Worm (Caenorhabditis elegans): Measurements from ENCODE around the gene Y43H11AL.1.

Y43H11AL.1 gene

ce11 chrII:247736-248135 lies 15.2 kb upstream of the Y43H11AL.1 start:
- TF ChIP-seq hnd-1 (tag; optimal IDR thresholded peaks at IDR 0.05), result no peak

ce11 chrII:240043-240442 lies 7.5 kb upstream of the Y43H11AL.1 start:
- TF ChIP-seq ets-7 (tag; optimal IDR thresholded peaks at IDR 0.05), result no peak
- TF ChIP-seq hnd-1 (tag; optimal IDR thresholded peaks at IDR 0.05), result no peak
- TF ChIP-seq tbx-37 (GFP tag; conservative IDR thresholded peaks at IDR 0.05), result no peak
- no peak for TF ChIP-seq pes-1 (GFP tag; IDR thresholded peaks at IDR 0.05)
- TF ChIP-seq sea-1 (GFP tag; conservative IDR thresholded peaks at IDR 0.05), result no peak
- no peak for TF ChIP-seq F13C5.2 (tag; optimal IDR thresholded peaks at IDR 0.05)
- TF ChIP-seq tra-4 (tag; optimal IDR thresholded peaks at IDR 0.05), result no peak
- no peak for TF ChIP-seq ama-1 (optimal IDR thresholded peaks at IDR 0.05)
- TF ChIP-seq hmg-4 (GFP tag; optimal IDR thresholded peaks at IDR 0.05), result no peak
- TF ChIP-seq tbx-11 (GFP tag; IDR thresholded peaks at IDR 0.05), result no peak
- no peak for TF ChIP-seq scrt-1 (GFP tag; IDR thresholded peaks at IDR 0.05)
- TF ChIP-seq flt-1 (GFP tag; IDR thresholded peaks at IDR 0.05), result no peak
- TF ChIP-seq B0310.2 (tag; optimal IDR thresholded peaks at IDR 0.05), result no peak
- no peak for TF ChIP-seq ceh-36 (tag; optimal IDR thresholded peaks at IDR 0.05)

- no peak for TF ChIP-seq pes-1 (GFP tag; IDR thresholded peaks at IDR 0.05)
- no peak for TF ChIP-seq hmg-4 (GFP tag; optimal IDR thresholded peaks at IDR 0.05)
- no peak for TF ChIP-seq tbx-37 (GFP tag; conservative IDR thresholded peaks at IDR 0.05)
- TF ChIP-seq aly-1 (tag; optimal IDR thresholded peaks at IDR 0.05), result no peak
- no peak for TF ChIP-seq ets-7 (tag; optimal IDR thresholded peaks at IDR 0.05)
- TF ChIP-seq ceh-36 (tag; optimal IDR thresholded peaks at IDR 0.05), result no peak
- TF ChIP-seq hnd-1 (tag; optimal IDR thresholded peaks at IDR 0.05), result no peak
- TF ChIP-seq hmbx-1 (tag; optimal IDR thresholded peaks at IDR 0.05), result no peak
- no peak for TF ChIP-seq flt-1 (GFP tag; IDR thresholded peaks at IDR 0.05)
- TF ChIP-seq F13C5.2 (tag; optimal IDR thresholded peaks at IDR 0.05), result no peak
- no peak for TF ChIP-seq ama-1 (optimal IDR thresholded peaks at IDR 0.05)
- no peak for TF ChIP-seq B0310.2 (tag; optimal IDR thresholded peaks at IDR 0.05)
- TF ChIP-seq scrt-1 (GFP tag; IDR thresholded peaks at IDR 0.05), result no peak
- no peak for TF ChIP-seq sea-1 (GFP tag; conservative IDR thresholded peaks at IDR 0.05)
- TF ChIP-seq tbx-11 (GFP tag; IDR thresholded peaks at IDR 0.05), result no peak
- TF ChIP-seq tra-4 (tag; optimal IDR thresholded peaks at IDR 0.05), result no peak
These were observed 5.2 kb upstream of the Y43H11AL.1 start, which contains the start of gene laat-1 for ce11 chrII:237721-238120. TSS of gene laat-1 (minus strand) at chrII:237821.

ce11 chrII:221212-221611 lies 11.3 kb downstream of the Y43H11AL.1 start:
- TF ChIP-seq aly-1 (tag; optimal IDR thresholded peaks at IDR 0.05), result peak; percentile 45
- TF ChIP-seq hmg-4 (GFP tag; optimal IDR thresholded peaks at IDR 0.05), result peak; percentile 58
- no peak for TF ChIP-seq flt-1 (GFP tag; IDR thresholded peaks at IDR 0.05)
- TF ChIP-seq hmbx-1 (tag; optimal IDR thresholded peaks at IDR 0.05), result no peak

ce11 chrII:220602-221001 lies 11.9 kb downstream of the Y43H11AL.1 start, which contains the start of gene ubxn-3:
TSS of gene ubxn-3 (minus strand) at chrII:220667.
- TF ChIP-seq ets-7 (tag; optimal IDR thresholded peaks at IDR 0.05) (no peak), tra-4 (tag; optimal IDR thresholded peaks at IDR 0.05) (no peak), ama-1 (optimal IDR thresholded peaks at IDR 0.05) (no peak), hnd-1 (tag; optimal IDR thresholded peaks at IDR 0.05) (no peak), tbx-37 (GFP tag; conservative IDR thresholded peaks at IDR 0.05) (no peak), ceh-36 (tag; optimal IDR thresholded peaks at IDR 0.05) (no peak), sea-1 (GFP tag; conservative IDR thresholded peaks at IDR 0.05) (no peak), flt-1 (GFP tag; IDR thresholded peaks at IDR 0.05) (no peak), B0310.2 (tag; optimal IDR thresholded peaks at IDR 0.05) (no peak), hmg-4 (GFP tag; optimal IDR thresholded peaks at IDR 0.05) (no peak), aly-1 (tag; optimal IDR thresholded peaks at IDR 0.05) (no peak), tbx-11 (GFP tag; IDR thresholded peaks at IDR 0.05) (no peak), hmbx-1 (tag; optimal IDR thresholded peaks at IDR 0.05) (no peak), pes-1 (GFP tag; IDR thresholded peaks at IDR 0.05) (no peak), scrt-1 (GFP tag; IDR thresholded peaks at IDR 0.05) (no peak), F13C5.2 (tag; optimal IDR thresholded peaks at IDR 0.05) (no peak)

ce11 chrII:219846-220503 lies 12.6 kb downstream of the Y43H11AL.1 start:
- TF ChIP-seq sea-1 (GFP tag; conservative IDR thresholded peaks at IDR 0.05), result no peak
- TF ChIP-seq B0310.2 (tag; optimal IDR thresholded peaks at IDR 0.05), result no peak
- TF ChIP-seq tbx-37 (GFP tag; conservative IDR thresholded peaks at IDR 0.05), result no peak
- no peak for TF ChIP-seq tra-4 (tag; optimal IDR thresholded peaks at IDR 0.05)
- TF ChIP-seq ets-7 (tag; optimal IDR thresholded peaks at IDR 0.05), result no peak
- TF ChIP-seq hmg-4 (GFP tag; optimal IDR thresholded peaks at IDR 0.05), result no peak
- no peak for TF ChIP-seq ceh-36 (tag; optimal IDR thresholded peaks at IDR 0.05)
- TF ChIP-seq scrt-1 (GFP tag; IDR thresholded peaks at IDR 0.05), result no peak
- no peak for TF ChIP-seq F13C5.2 (tag; optimal IDR thresholded peaks at IDR 0.05)
- no peak for TF ChIP-seq ama-1 (optimal IDR thresholded peaks at IDR 0.05)
- no peak for TF ChIP-seq ceh-13 (GFP tag; optimal IDR thresholded peaks at IDR 0.05)
- TF ChIP-seq aly-1 (tag; optimal IDR thresholded peaks at IDR 0.05), result no peak
- no peak for TF ChIP-seq flt-1 (GFP tag; IDR thresholded peaks at IDR 0.05)
- no peak for TF ChIP-seq tbx-11 (GFP tag; IDR thresholded peaks at IDR 0.05)
- no peak for TF ChIP-seq pes-1 (GFP tag; IDR thresholded peaks at IDR 0.05)

ce11 chrII:217308-217707 lies 15.2 kb downstream of the Y43H11AL.1 start:
- no peak for TF ChIP-seq F13C5.2 (tag; optimal IDR thresholded peaks at IDR 0.05)
- TF ChIP-seq aly-1 (tag; optimal IDR thresholded peaks at IDR 0.05), result no peak
- no peak for TF ChIP-seq tbx-11 (GFP tag; IDR thresholded peaks at IDR 0.05)
- no peak for TF ChIP-seq hnd-1 (tag; optimal IDR thresholded peaks at IDR 0.05)
- TF ChIP-seq hmbx-1 (tag; optimal IDR thresholded peaks at IDR 0.05), result no peak
- no peak for TF ChIP-seq flt-1 (GFP tag; IDR thresholded peaks at IDR 0.05)
- TF ChIP-seq tra-4 (tag; optimal IDR thresholded peaks at IDR 0.05), result no peak
- TF ChIP-seq pes-1 (GFP tag; IDR thresholded peaks at IDR 0.05), result no peak
- no peak for TF ChIP-seq ets-7 (tag; optimal IDR thresholded peaks at IDR 0.05)
- no peak for TF ChIP-seq B0310.2 (tag; optimal IDR thresholded peaks at IDR 0.05)
- TF ChIP-seq ceh-36 (tag; optimal IDR thresholded peaks at IDR 0.05), result no peak
- TF ChIP-seq hmg-4 (GFP tag; optimal IDR thresholded peaks at IDR 0.05), result no peak
